Worm (Caenorhabditis elegans) whole organism, L4/young adult: ENCODE data around the gene Y47D7A.15.

Source experiments
- W03F9.2 ChIP-seq: fragments of 150-350 bp; optimal IDR thresholded peaks from 2 replicates; lab custom pipeline; 2014; ENCODE audit warnings: missing biosample characterization, missing genetic modification characterization
- dao-5 ChIP-seq: sonication (generic microtip); optimal IDR thresholded peaks from 2 replicates; lab custom pipeline; 2016; ENCODE audit warnings: missing genotype, missing genetic modification characterization, moderate library complexity, missing compliant biosample characterization
- him-1 ChIP-seq: sonication (generic microtip); optimal IDR thresholded peaks from 2 replicates; lab custom pipeline; 2016; ENCODE audit warnings: missing genotype, missing genetic modification reagents, missing genetic modification characterization, missing compliant biosample characterization

- no peak for TF ChIP-seq W03F9.2 (tag; lab: Kevin White, UChicago)
- no peak for TF ChIP-seq him-1 (tag; lab: Kevin White, UChicago)
- no peak for TF ChIP-seq dao-5
Measured at ce11 chrV:4396257-4396656, 36.7 kb downstream of the Y47D7A.15 start, which contains the start of gene F13A2.3.
